Worm (Caenorhabditis elegans) whole organism, mixed stage, embryonic: Measurements from ENCODE around the gene ceh-39.
A peak's percentile ranks its signal among the peaks of the same experiment; 100 is the strongest.

Experiments
- M03D4.4 ChIP-seq: sonication (generic microtip); optimal IDR thresholded peaks from 2 replicates; lab custom pipeline; 2017; ENCODE audit warnings: mild to moderate bottlenecking, missing genetic modification characterization, missing compliant biosample characterization
- bed-3 ChIP-seq: fragments of 200-800 bp; sonication (Bioruptor generic); optimal IDR thresholded peaks from 3 replicates; lab custom pipeline; 2018; ENCODE audit warnings: mild to moderate bottlenecking, missing genetic modification characterization, moderate library complexity, missing compliant biosample characterization
- blmp-1 ChIP-seq: fragments of 150-350 bp; optimal IDR thresholded peaks from 2 replicates; lab custom pipeline; 2014; ENCODE audit warnings: missing biosample characterization, missing genetic modification characterization
- ceh-39 ChIP-seq: fragments of 150-350 bp; optimal IDR thresholded peaks from 2 replicates; lab custom pipeline; 2014; ENCODE audit warnings: missing biosample characterization, missing genetic modification characterization
- ceh-43 ChIP-seq: fragments of 200-800 bp; sonication (Bioruptor generic); optimal IDR thresholded peaks from 2 replicates; lab custom pipeline; 2018; ENCODE audit warnings: mild to moderate bottlenecking, missing genetic modification characterization, moderate library complexity, missing compliant biosample characterization
- ceh-83 ChIP-seq: fragments of 200-800 bp; sonication (Bioruptor generic); optimal IDR thresholded peaks from 2 replicates; lab custom pipeline; 2018; ENCODE audit warnings: mild to moderate bottlenecking, missing genetic modification characterization, missing compliant biosample characterization
- ces-1 ChIP-seq: fragments of 150-350 bp; optimal IDR thresholded peaks from 2 replicates; lab custom pipeline; 2014; ENCODE audit warnings: missing biosample characterization, missing genetic modification reagents, missing genetic modification characterization
- cnd-1 ChIP-seq: fragments of 200-800 bp; sonication (Bioruptor generic); optimal IDR thresholded peaks from 2 replicates; lab custom pipeline; 2018; ENCODE audit warnings: mild to moderate bottlenecking, missing genetic modification characterization, missing compliant biosample characterization
- drap-1 ChIP-seq: fragments of 200-800 bp; sonication (Bioruptor generic); optimal IDR thresholded peaks from 3 replicates; lab custom pipeline; 2018; ENCODE audit warnings: mild to moderate bottlenecking, missing genetic modification characterization, missing compliant biosample characterization
- elt-1 ChIP-seq: sonication (generic microtip); optimal IDR thresholded peaks from 2 replicates; lab custom pipeline; 2017; ENCODE audit warnings: missing genetic modification characterization, mild to moderate bottlenecking, missing compliant biosample characterization, antibody characterized with exemption, moderate library complexity, borderline replicate concordance; ENCODE audit not compliant: insufficient read depth
- elt-3 ChIP-seq: fragments of 150-350 bp; optimal IDR thresholded peaks from 2 replicates; lab custom pipeline; 2014; ENCODE audit warnings: missing biosample characterization, missing genetic modification characterization
- flh-1 ChIP-seq: fragments of 200-800 bp; sonication (Bioruptor generic); optimal IDR thresholded peaks from 2 replicates; lab custom pipeline; 2018; ENCODE audit warnings: mild to moderate bottlenecking, missing genetic modification characterization, moderate library complexity, missing compliant biosample characterization
- ham-2 ChIP-seq: fragments of 200-800 bp; sonication (Bioruptor generic); optimal IDR thresholded peaks from 2 replicates; lab custom pipeline; 2018; ENCODE audit warnings: mild to moderate bottlenecking, missing genetic modification characterization, missing compliant biosample characterization
- hlh-1 ChIP-seq: fragments of 150-350 bp; optimal IDR thresholded peaks from 2 replicates; lab custom pipeline; 2014; ENCODE audit warnings: missing biosample characterization, missing genetic modification reagents, missing genetic modification characterization
- lin-13 ChIP-seq: fragments of 150-350 bp; optimal IDR thresholded peaks from 2 replicates; lab custom pipeline; 2014; ENCODE audit warnings: missing biosample characterization, missing genetic modification characterization
- lin-32 ChIP-seq: fragments of 200-800 bp; sonication (Bioruptor generic); optimal IDR thresholded peaks from 2 replicates; lab custom pipeline; 2018; ENCODE audit warnings: mild to moderate bottlenecking, missing genetic modification characterization, missing compliant biosample characterization
- lsy-2 ChIP-seq: fragments of 150-350 bp; optimal IDR thresholded peaks from 2 replicates; lab custom pipeline; 2014; ENCODE audit warnings: missing biosample characterization, missing genetic modification characterization
- mab-5 ChIP-seq: fragments of 150-350 bp; optimal IDR thresholded peaks from 2 replicates; lab custom pipeline; 2014; ENCODE audit warnings: missing biosample characterization, missing genetic modification characterization
- mep-1 ChIP-seq: fragments of 150-350 bp; optimal IDR thresholded peaks from 2 replicates; lab custom pipeline; 2017; ENCODE audit warnings: missing biosample characterization, missing genetic modification reagents, missing genetic modification characterization, inconsistent platforms
- mls-2 ChIP-seq: sonication (generic microtip); optimal IDR thresholded peaks from 2 replicates; lab custom pipeline; 2016; ENCODE audit warnings: mild to moderate bottlenecking, missing genetic modification characterization, moderate library complexity, missing compliant biosample characterization
- nhr-12 ChIP-seq: fragments of 150-350 bp; optimal IDR thresholded peaks from 2 replicates; lab custom pipeline; 2014; ENCODE audit warnings: missing biosample characterization, missing genetic modification characterization
- nhr-2 ChIP-seq: fragments of 150-350 bp; optimal IDR thresholded peaks from 2 replicates; lab custom pipeline; 2014; ENCODE audit warnings: missing biosample characterization, missing genetic modification characterization
- nhr-237 ChIP-seq: fragments of 150-350 bp; optimal IDR thresholded peaks from 2 replicates; lab custom pipeline; 2014; ENCODE audit warnings: missing biosample characterization, missing genetic modification characterization
- nhr-28 ChIP-seq: fragments of 150-350 bp; optimal IDR thresholded peaks from 2 replicates; lab custom pipeline; 2014; ENCODE audit warnings: missing biosample characterization, missing genetic modification characterization
- nhr-76 ChIP-seq: sonication (generic microtip); optimal IDR thresholded peaks from 2 replicates; lab custom pipeline; 2017; ENCODE audit warnings: missing biosample characterization, missing genetic modification characterization
- pha-4 ChIP-seq: fragments of 150-350 bp; optimal IDR thresholded peaks from 2 replicates; lab custom pipeline; 2018; ENCODE audit warnings: missing biosample characterization, missing genetic modification reagents, missing genetic modification characterization
- sem-2 ChIP-seq: fragments of 200-800 bp; sonication (Bioruptor generic); optimal IDR thresholded peaks from 2 replicates; lab custom pipeline; 2018; ENCODE audit warnings: mild to moderate bottlenecking, missing genetic modification characterization, missing compliant biosample characterization
- snpc-4 ChIP-seq: fragments of 150-350 bp; optimal IDR thresholded peaks from 2 replicates; lab custom pipeline; 2014; ENCODE audit warnings: missing biosample characterization, missing genetic modification characterization
- sptf-1 ChIP-seq: sonication (generic microtip); optimal IDR thresholded peaks from 2 replicates; lab custom pipeline; 2017; ENCODE audit warnings: mild to moderate bottlenecking, missing genetic modification characterization, moderate library complexity, missing compliant biosample characterization
- tbx-8 ChIP-seq: fragments of 200-800 bp; sonication (Bioruptor generic); optimal IDR thresholded peaks from 2 replicates; lab custom pipeline; 2018; ENCODE audit warnings: mild to moderate bottlenecking, missing genetic modification characterization, moderate library complexity, missing compliant biosample characterization
- unc-120 ChIP-seq: sonication (generic microtip); optimal IDR thresholded peaks from 2 replicates; lab custom pipeline; 2017; ENCODE audit warnings: missing genetic modification characterization, missing compliant biosample characterization; ENCODE audit not compliant: poor library complexity, severe bottlenecking
- unc-39 ChIP-seq: fragments of 150-350 bp; optimal IDR thresholded peaks from 2 replicates; lab custom pipeline; 2014; ENCODE audit warnings: missing biosample characterization, missing genetic modification characterization
- unc-62 ChIP-seq: fragments of 150-350 bp; optimal IDR thresholded peaks from 2 replicates; lab custom pipeline; 2014; ENCODE audit warnings: missing biosample characterization, missing genetic modification reagents, missing genetic modification characterization
- zip-8 ChIP-seq: fragments of 150-350 bp; optimal IDR thresholded peaks from 2 replicates; lab custom pipeline; 2014; ENCODE audit warnings: missing biosample characterization, missing genetic modification characterization
- ztf-11 ChIP-seq: fragments of 150-350 bp; optimal IDR thresholded peaks from 2 replicates; lab custom pipeline; 2014; ENCODE audit warnings: missing biosample characterization, missing genetic modification characterization

The ceh-39 gene

DNA sequence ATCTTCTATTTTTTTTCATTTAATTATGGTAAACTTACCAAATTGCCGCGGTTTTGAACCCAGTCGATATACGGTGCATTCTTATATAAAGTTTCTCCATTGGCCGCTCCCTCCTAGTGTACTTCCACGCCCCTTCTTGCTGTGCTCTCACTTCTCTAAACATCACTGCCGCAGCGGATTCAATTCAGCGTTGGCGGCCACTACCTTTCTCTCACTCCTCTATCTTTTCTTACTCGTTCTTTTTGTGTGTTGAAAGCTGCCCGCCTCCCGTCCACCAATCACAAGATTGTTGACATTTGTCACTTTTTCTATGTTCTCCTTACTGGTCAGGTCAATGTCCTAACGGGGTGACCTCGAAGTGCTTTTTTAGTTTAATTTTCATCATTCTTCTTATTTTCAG is 15.0 kb upstream of the ceh-39 start:
- no peak for TF ChIP-seq tbx-8 (GFP tag; lab: Kevin White, UChicago)
- no peak for TF ChIP-seq cnd-1 (tag; lab: Kevin White, UChicago)
- no peak for TF ChIP-seq ceh-39 (tag; lab: Kevin White, UChicago)
- peak; percentile 11 for TF ChIP-seq pha-4
- TF ChIP-seq lsy-2 (tag; lab: Kevin White, UChicago) = peak; percentile 61
- TF ChIP-seq unc-39 (tag; lab: Kevin White, UChicago) = no peak
- TF ChIP-seq nhr-237 (tag; lab: Kevin White, UChicago) = no peak

DNA sequence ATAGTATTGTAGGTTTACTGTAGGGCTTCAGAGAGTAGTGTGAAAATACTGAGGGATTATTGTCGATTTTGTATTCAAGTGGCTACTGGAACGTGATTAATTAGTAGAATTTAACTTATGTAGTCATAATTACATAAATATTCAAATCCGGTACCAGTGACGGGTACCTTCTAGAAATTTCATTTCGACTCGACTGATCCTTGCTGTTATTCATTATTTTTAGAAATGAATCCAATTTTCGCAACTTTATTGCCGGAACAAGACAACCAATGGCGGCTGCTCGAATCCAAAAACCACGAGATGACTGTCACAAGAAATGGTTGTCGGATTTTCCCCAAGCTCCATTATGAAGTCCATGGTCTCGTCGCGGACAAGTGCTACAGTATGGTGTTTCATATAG is 9.0 kb upstream of the ceh-39 start, which contains the start of gene tbx-41:
Gene tbx-41, plus strand, starts transcription at position 301 of the 400 bp plus-strand sequence.
- TF ChIP-seq mls-2 (tag; lab: Kevin White, UChicago) = no peak
- TF ChIP-seq, all 35 proteins: peak for 0

DNA sequence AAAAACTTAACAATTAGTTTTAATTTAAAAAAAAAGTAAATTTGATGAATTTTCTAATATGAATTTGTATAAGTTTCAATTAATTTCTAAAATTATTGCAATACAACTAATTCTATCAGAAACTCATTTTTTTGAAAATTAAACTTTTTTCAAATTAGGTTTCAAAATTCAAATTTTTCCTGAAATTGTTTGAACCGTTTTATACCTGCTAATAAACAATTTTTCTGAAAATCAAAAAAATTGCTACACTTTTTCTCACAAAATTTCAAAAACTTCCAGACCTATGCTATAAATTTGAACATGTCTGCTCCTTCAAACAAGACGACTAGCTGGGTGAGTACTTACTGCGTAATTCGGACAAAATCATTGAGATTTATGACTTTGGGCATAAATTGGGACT is 4.5 kb upstream of the ceh-39 start, which contains the start of gene T26C11.8:
Gene T26C11.8, plus strand, starts transcription at position 301 of the 400 bp plus-strand sequence.
- TF ChIP-seq mep-1 (no peak), lin-13 (tag; lab: Kevin White, UChicago) (no peak), nhr-2 (tag; lab: Kevin White, UChicago) (no peak), ceh-83 (no peak), lin-32 (GFP tag; lab: Kevin White, UChicago) (no peak), zip-8 (tag; lab: Kevin White, UChicago) (no peak), hlh-1 (tag; lab: Kevin White, UChicago) (no peak), unc-62 (GFP tag; lab: Kevin White, UChicago) (no peak), elt-1 (no peak), blmp-1 (tag; lab: Kevin White, UChicago) (no peak), mab-5 (no peak), elt-3 (no peak), nhr-237 (tag; lab: Kevin White, UChicago) (no peak)

DNA sequence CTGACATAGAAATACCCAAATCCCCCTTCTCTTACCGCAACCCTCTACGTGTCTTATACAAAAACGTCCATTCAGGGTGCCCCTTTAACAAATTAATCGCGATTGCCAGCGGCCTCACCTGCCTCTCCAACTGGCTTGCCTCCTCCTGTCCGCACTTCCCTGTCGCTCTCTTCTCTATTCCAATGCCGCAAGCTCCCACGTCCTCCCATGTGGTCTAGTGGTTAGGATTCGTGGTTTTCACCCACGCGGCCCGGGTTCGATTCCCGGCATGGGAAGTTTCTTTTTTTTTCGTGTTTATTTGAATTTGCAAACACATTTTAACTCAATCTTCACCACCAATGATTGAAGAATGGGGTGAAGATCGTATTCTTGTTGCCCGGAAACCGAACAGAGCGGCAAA is 2.6 kb upstream of the ceh-39 start:
- peak; percentile 68 for TF ChIP-seq unc-120 (tag; lab: Kevin White, UChicago)
- TF ChIP-seq flh-1 (GFP tag; lab: Kevin White, UChicago) = peak; percentile 63
- TF ChIP-seq ham-2 (GFP tag; lab: Kevin White, UChicago) = peak; percentile 62
- peak; percentile 85 for TF ChIP-seq mls-2 (tag; lab: Kevin White, UChicago)
- TF ChIP-seq tbx-8 (GFP tag; lab: Kevin White, UChicago) = peak; percentile 52
- no peak for TF ChIP-seq unc-62 (GFP tag; lab: Kevin White, UChicago)
- peak; percentile 33 for TF ChIP-seq lsy-2 (tag; lab: Kevin White, UChicago)
- no peak for TF ChIP-seq nhr-28 (tag; lab: Kevin White, UChicago)
- peak; percentile 64 for TF ChIP-seq unc-39 (tag; lab: Kevin White, UChicago)
- TF ChIP-seq snpc-4 (tag; lab: Kevin White, UChicago) = no peak
- peak; percentile 25 for TF ChIP-seq lin-13 (tag; lab: Kevin White, UChicago)
- peak; percentile 84 for TF ChIP-seq drap-1
- peak; percentile 62 for TF ChIP-seq nhr-237 (tag; lab: Kevin White, UChicago)
- peak; percentile 74 for TF ChIP-seq sem-2 (GFP tag; lab: Kevin White, UChicago)
- peak; percentile 7 for TF ChIP-seq blmp-1 (tag; lab: Kevin White, UChicago)
- TF ChIP-seq ces-1 = no peak
- TF ChIP-seq cnd-1 (tag; lab: Kevin White, UChicago) = peak; percentile 82
- TF ChIP-seq zip-8 (tag; lab: Kevin White, UChicago) = no peak
- peak; percentile 27 for TF ChIP-seq hlh-1 (tag; lab: Kevin White, UChicago)
- TF ChIP-seq pha-4 = no peak
- TF ChIP-seq nhr-12 = no peak
- TF ChIP-seq ceh-39 (tag; lab: Kevin White, UChicago) = peak; percentile 96
- no peak for TF ChIP-seq elt-1
- peak; percentile 60 for TF ChIP-seq mep-1
- TF ChIP-seq lin-32 (GFP tag; lab: Kevin White, UChicago) = peak; percentile 44
- TF ChIP-seq elt-3 = no peak
- TF ChIP-seq bed-3 (GFP tag; lab: Kevin White, UChicago) = peak; percentile 67
- TF ChIP-seq M03D4.4 (tag; lab: Kevin White, UChicago) = peak; percentile 89
- TF ChIP-seq nhr-76 (tag; lab: Kevin White, UChicago) = no peak
- TF ChIP-seq ceh-83 = peak; percentile 88
- TF ChIP-seq ztf-11 (tag; lab: Kevin White, UChicago) = no peak
- no peak for TF ChIP-seq mab-5
- peak; percentile 54 for TF ChIP-seq ceh-43 (GFP tag; lab: Kevin White, UChicago)
- peak; percentile 91 for TF ChIP-seq sptf-1 (tag; lab: Kevin White, UChicago)
- no peak for TF ChIP-seq nhr-2 (tag; lab: Kevin White, UChicago)
